Worm (Caenorhabditis elegans): ENCODE results near the gene T28A11.19.

ce11 chrV:3241175-3241574 is 28.1 kb downstream of the T28A11.19 start, which contains the start of gene srj-11:
- no peak for TF ChIP-seq D1046.2 (GFP tag; IDR thresholded peaks at IDR 0.05)
- no peak for TF ChIP-seq pha-4 (GFP tag; IDR thresholded peaks at IDR 0.05)
- no peak for TF ChIP-seq pha-4 (tag; optimal IDR thresholded peaks at IDR 0.05)
- TF ChIP-seq arid-1 (GFP tag; conservative IDR thresholded peaks at IDR 0.05): no peak
- TF ChIP-seq dve-1 (tag; optimal IDR thresholded peaks at IDR 0.05; ENCODE audit: insufficient read depth): no peak
- no peak for TF ChIP-seq mep-1 (tag; optimal IDR thresholded peaks at IDR 0.05)
- no peak for TF ChIP-seq nhr-76 (tag; optimal IDR thresholded peaks at IDR 0.05)

All from whole organism, L4 larva.